Worm (Caenorhabditis elegans) whole organism, young adult: Measurements from ENCODE around the gene Y43F8B.2.

Source experiments
- B0035.1 ChIP-seq: sonication (generic microtip); optimal IDR thresholded peaks from 2 replicates; lab custom pipeline; 2016; ENCODE audit warnings: missing genetic modification characterization, mild to moderate bottlenecking, missing compliant biosample characterization, missing genotype, missing genetic modification reagents
- D2030.7 ChIP-seq: fragments of 200-800 bp; sonication (Bioruptor generic); IDR thresholded peaks from 2 replicates; pipeline ENCODE4 v1.3.6; 2022; ENCODE audit warnings: missing genetic modification reagents, missing genetic modification characterization, missing compliant biosample characterization
- F22D6.2 ChIP-seq: sonication (generic microtip); optimal IDR thresholded peaks from 2 replicates; lab custom pipeline; 2016; ENCODE audit warnings: mild to moderate bottlenecking, missing genetic modification characterization, missing compliant biosample characterization
- F23B12.7 ChIP-seq: sonication (generic microtip); optimal IDR thresholded peaks from 2 replicates; lab custom pipeline; 2017; ENCODE audit warnings: missing genetic modification characterization, mild to moderate bottlenecking, missing compliant biosample characterization, antibody characterized with exemption, moderate library complexity; ENCODE audit not compliant: insufficient read depth
- F49E8.2 ChIP-seq: sonication (generic microtip); optimal IDR thresholded peaks from 3 replicates; lab custom pipeline; 2017; ENCODE audit warnings: missing genetic modification characterization, mild to moderate bottlenecking, missing compliant biosample characterization, antibody characterized with exemption, moderate library complexity; ENCODE audit not compliant: insufficient read depth
- F55B11.4 ChIP-seq: sonication (generic microtip); optimal IDR thresholded peaks from 2 replicates; lab custom pipeline; 2016; ENCODE audit warnings: missing compliant biosample characterization, missing genetic modification characterization, borderline replicate concordance; ENCODE audit not compliant: insufficient read depth
- F57C9.4 ChIP-seq: sonication (generic microtip); optimal IDR thresholded peaks from 2 replicates; lab custom pipeline; 2017; ENCODE audit warnings: mild to moderate bottlenecking, missing genetic modification characterization, missing compliant biosample characterization
- T07F8.4 ChIP-seq: sonication (generic microtip); optimal IDR thresholded peaks from 2 replicates; lab custom pipeline; 2016; ENCODE audit warnings: mild to moderate bottlenecking, missing genetic modification characterization, moderate library complexity, missing compliant biosample characterization
- Y53F4B.3 ChIP-seq: fragments of 200-800 bp; sonication (Bioruptor generic); IDR thresholded peaks from 2 replicates; pipeline ENCODE4 v1.3.6; 2022; ENCODE audit warnings: missing genetic modification reagents, missing genetic modification characterization, missing compliant biosample characterization
- Y67H2A.10 ChIP-seq: fragments of 200-800 bp; sonication (Bioruptor generic); conservative IDR thresholded peaks from 2 replicates; pipeline ENCODE4 v1.3.6; 2022; ENCODE audit warnings: missing genetic modification reagents, missing genetic modification characterization, missing compliant biosample characterization
- Y95B8A.8 ChIP-seq: fragments of 200-800 bp; sonication (Bioruptor generic); IDR thresholded peaks from 2 replicates; pipeline ENCODE4 v1.3.6; 2022; ENCODE audit warnings: missing genetic modification reagents, missing genetic modification characterization, missing compliant biosample characterization
- atf-7 ChIP-seq: sonication (generic microtip); optimal IDR thresholded peaks from 2 replicates; lab custom pipeline; 2017; ENCODE audit warnings: mild to moderate bottlenecking, missing genetic modification characterization, missing compliant biosample characterization
- attf-5 ChIP-seq: fragments of 200-800 bp; sonication (Bioruptor generic); optimal IDR thresholded peaks from 2 replicates; lab custom pipeline; 2018; ENCODE audit warnings: mild to moderate bottlenecking, missing genetic modification characterization, missing compliant biosample characterization
- bed-2 ChIP-seq: fragments of 200-800 bp; sonication (Bioruptor generic); IDR thresholded peaks from 2 replicates; pipeline ENCODE4 v1.3.6; 2022; ENCODE audit warnings: missing genetic modification reagents, missing genetic modification characterization, missing compliant biosample characterization
- ccch-3 ChIP-seq: fragments of 200-800 bp; sonication (Bioruptor generic); optimal IDR thresholded peaks from 2 replicates; lab custom pipeline; 2018; ENCODE audit warnings: mild to moderate bottlenecking, missing genetic modification characterization, missing compliant biosample characterization
- cebp-2 ChIP-seq: fragments of 200-800 bp; sonication (Bioruptor generic); IDR thresholded peaks from 2 replicates; pipeline ENCODE4 v1.3.6; 2022; ENCODE audit warnings: missing genetic modification characterization, missing compliant biosample characterization
- ceh-100 ChIP-seq: fragments of 200-800 bp; sonication (Bioruptor generic); IDR thresholded peaks from 2 replicates; pipeline ENCODE4 v1.3.6; 2022; ENCODE audit warnings: missing genetic modification reagents, missing genetic modification characterization, missing compliant biosample characterization
- ceh-27 ChIP-seq: fragments of 200-800 bp; sonication (Bioruptor generic); optimal IDR thresholded peaks from 2 replicates; lab custom pipeline; 2018; ENCODE audit warnings: mild to moderate bottlenecking, missing genetic modification characterization, moderate library complexity, missing compliant biosample characterization
- ceh-58 ChIP-seq: fragments of 200-800 bp; sonication (Bioruptor generic); IDR thresholded peaks from 2 replicates; pipeline ENCODE4 v1.3.6; 2022; ENCODE audit warnings: missing genetic modification characterization, missing compliant biosample characterization
- dpl-1 ChIP-seq: fragments of 150-350 bp; optimal IDR thresholded peaks from 2 replicates; lab custom pipeline; 2014; ENCODE audit warnings: missing biosample characterization, missing genetic modification reagents, missing genetic modification characterization
- egl-44 ChIP-seq: fragments of 200-800 bp; sonication (Bioruptor generic); IDR thresholded peaks from 2 replicates; pipeline ENCODE4 v1.3.6; 2022; ENCODE audit warnings: missing genetic modification reagents, missing genetic modification characterization, missing compliant biosample characterization
- egrh-3 ChIP-seq: fragments of 200-800 bp; sonication (Bioruptor generic); IDR thresholded peaks from 2 replicates; pipeline ENCODE4 v1.3.6; 2022; ENCODE audit warnings: missing genetic modification reagents, missing genetic modification characterization, missing compliant biosample characterization
- fkh-3 ChIP-seq: sonication (generic microtip); optimal IDR thresholded peaks from 2 replicates; lab custom pipeline; 2016; ENCODE audit warnings: mild to moderate bottlenecking, missing genetic modification characterization, missing compliant biosample characterization
- gei-17 ChIP-seq: fragments of 200-800 bp; sonication (Bioruptor generic); optimal IDR thresholded peaks from 2 replicates; lab custom pipeline; 2018; ENCODE audit warnings: mild to moderate bottlenecking, missing genetic modification characterization, missing compliant biosample characterization
- hmg-20 ChIP-seq: fragments of 200-800 bp; sonication (Bioruptor generic); IDR thresholded peaks from 2 replicates; pipeline ENCODE4 v1.3.6; 2022; ENCODE audit warnings: missing genetic modification reagents, missing genetic modification characterization, missing compliant biosample characterization
- let-607 ChIP-seq, 2 experiments: fragments of 200-800 bp in 1 of 2; sonication (Bioruptor generic) in 1 of 2; sonication (generic microtip) in 1 of 2; optimal IDR thresholded peaks; 2 replicates each; lab custom pipeline; 2016 to 2018; ENCODE audit warnings: mild to moderate bottlenecking in 2 of 2, missing compliant biosample characterization in 2 of 2, missing genetic modification characterization in 2 of 2, moderate library complexity in 2 of 2, missing genotype in 1 of 2
- madf-6 ChIP-seq: fragments of 200-800 bp; sonication (Bioruptor generic); IDR thresholded peaks from 2 replicates; pipeline ENCODE4 v1.3.6; 2022; ENCODE audit warnings: missing genetic modification reagents, missing genetic modification characterization, missing compliant biosample characterization
- madf-8 ChIP-seq: fragments of 200-800 bp; sonication (Bioruptor generic); conservative IDR thresholded peaks from 2 replicates; pipeline ENCODE4 v1.3.6; 2022; ENCODE audit warnings: missing genetic modification reagents, missing genetic modification characterization, missing compliant biosample characterization
- mes-4 ChIP-seq: sonication (generic microtip); optimal IDR thresholded peaks from 2 replicates; lab custom pipeline; 2016; ENCODE audit warnings: missing genotype, missing genetic modification characterization, missing compliant biosample characterization
- nfya-1 ChIP-seq: sonication (generic microtip); optimal IDR thresholded peaks from 2 replicates; lab custom pipeline; 2017; ENCODE audit warnings: antibody characterized with exemption, missing compliant biosample characterization, missing genetic modification characterization, borderline replicate concordance; ENCODE audit not compliant: insufficient read depth
- nfya-2 ChIP-seq: fragments of 200-800 bp; sonication (Bioruptor generic); IDR thresholded peaks from 2 replicates; pipeline ENCODE4 v1.3.6; 2022; ENCODE audit warnings: missing genetic modification reagents, missing genetic modification characterization, missing compliant biosample characterization
- nhr-179 ChIP-seq: sonication (generic microtip); optimal IDR thresholded peaks from 2 replicates; lab custom pipeline; 2016; ENCODE audit warnings: mild to moderate bottlenecking, missing genetic modification characterization, missing compliant biosample characterization
- nhr-27 ChIP-seq: fragments of 200-800 bp; sonication (Bioruptor generic); optimal IDR thresholded peaks from 2 replicates; lab custom pipeline; 2018; ENCODE audit warnings: mild to moderate bottlenecking, missing genetic modification characterization, moderate library complexity, missing compliant biosample characterization
- rcor-1 ChIP-seq: fragments of 200-800 bp; sonication (Bioruptor generic); IDR thresholded peaks from 2 replicates; pipeline ENCODE4 v1.3.6; 2022; ENCODE audit warnings: missing genetic modification reagents, missing genetic modification characterization, missing compliant biosample characterization
- repo-1 ChIP-seq: sonication (generic microtip); optimal IDR thresholded peaks from 2 replicates; lab custom pipeline; 2017; ENCODE audit warnings: mild to moderate bottlenecking, missing genetic modification characterization, missing compliant biosample characterization
- sdz-38 ChIP-seq: sonication (generic microtip); optimal IDR thresholded peaks from 2 replicates; lab custom pipeline; 2016; ENCODE audit warnings: missing genotype, missing genetic modification characterization, missing compliant biosample characterization
- snpc-1.1 ChIP-seq: sonication (generic microtip); optimal IDR thresholded peaks from 2 replicates; lab custom pipeline; 2017; ENCODE audit warnings: missing genetic modification characterization, mild to moderate bottlenecking, missing compliant biosample characterization, antibody characterized with exemption, moderate library complexity, missing genotype, missing genetic modification reagents; ENCODE audit not compliant: insufficient read depth
- snpc-1.3 ChIP-seq: sonication (generic microtip); optimal IDR thresholded peaks from 2 replicates; lab custom pipeline; 2017; ENCODE audit warnings: missing genetic modification characterization, mild to moderate bottlenecking, missing compliant biosample characterization, antibody characterized with exemption, moderate library complexity, missing genotype, missing genetic modification reagents; ENCODE audit not compliant: insufficient read depth
- snpc-4 ChIP-seq, 5 experiments: fragments of 150-350 bp in 1 of 5; sonication (generic microtip) in 4 of 5; optimal IDR thresholded peaks; 2 replicates each; lab custom pipeline; 2014 to 2018; ENCODE audit warnings: missing genetic modification characterization in 5 of 5, missing biosample characterization in 3 of 5, antibody characterized with exemption in 2 of 5, mild to moderate bottlenecking in 2 of 5, missing compliant biosample characterization in 2 of 5, missing genotype in 2 of 5, moderate library complexity in 2 of 5, missing genetic modification reagents in 1 of 5
- somi-1 ChIP-seq: fragments of 200-800 bp; sonication (Bioruptor generic); optimal IDR thresholded peaks from 2 replicates; lab custom pipeline; 2018; ENCODE audit warnings: mild to moderate bottlenecking, missing genetic modification characterization, missing compliant biosample characterization
- sptf-2 ChIP-seq: fragments of 200-800 bp; sonication (Bioruptor generic); optimal IDR thresholded peaks from 2 replicates; lab custom pipeline; 2018; ENCODE audit warnings: mild to moderate bottlenecking, missing genetic modification characterization, missing compliant biosample characterization
- tbp1 ChIP-seq: fragments of 200-800 bp; sonication (Bioruptor generic); optimal IDR thresholded peaks from 2 replicates; lab custom pipeline; 2018; ENCODE audit warnings: mild to moderate bottlenecking, missing genetic modification characterization, missing compliant biosample characterization
- tlf-1 ChIP-seq: fragments of 200-800 bp; sonication (Bioruptor generic); optimal IDR thresholded peaks from 2 replicates; lab custom pipeline; 2018; ENCODE audit warnings: mild to moderate bottlenecking, missing genetic modification characterization, missing compliant biosample characterization
- zfh-2 ChIP-seq: fragments of 200-800 bp; sonication (Bioruptor generic); conservative IDR thresholded peaks from 2 replicates; pipeline ENCODE4 v1.3.6; 2022; ENCODE audit warnings: missing genetic modification reagents, missing genetic modification characterization, missing compliant biosample characterization
- ztf-22 ChIP-seq: fragments of 200-800 bp; sonication (Bioruptor generic); optimal IDR thresholded peaks from 2 replicates; lab custom pipeline; 2018; ENCODE audit warnings: mild to moderate bottlenecking, missing genetic modification characterization, moderate library complexity, missing compliant biosample characterization
- ztf-6 ChIP-seq: fragments of 200-800 bp; sonication (Bioruptor generic); IDR thresholded peaks from 2 replicates; pipeline ENCODE4 v1.3.6; 2022; ENCODE audit warnings: missing genetic modification reagents, missing genetic modification characterization, missing compliant biosample characterization

The Y43F8B.2 gene

ce11 chrV:19522551-19523137, 10.3 kb downstream of the Y43F8B.2 start:
- peak; percentile 35; the same call in 1 of the 2 replicates for TF ChIP-seq ceh-100 (GFP tag; lab: Robert Waterston, UW)
- peak; percentile 45 for TF ChIP-seq tlf-1 (GFP tag; lab: Kevin White, UChicago)
- no peak for TF ChIP-seq hmg-20
- TF ChIP-seq ztf-22 (GFP tag; lab: Kevin White, UChicago) = peak; percentile 91
- TF ChIP-seq ceh-58 (GFP tag; lab: Robert Waterston, UW) = 0 out of 2 replicates have a peak, but pooled peaks have one; percentile 68
- TF ChIP-seq let-607 (tag; optimal IDR thresholded peaks at IDR 0.05; lab: Kevin White, UChicago) = peak in 1 of 2 experiments; percentile 63
- no peak for TF ChIP-seq snpc-1.3
- peak; percentile 82 for TF ChIP-seq gei-17 (GFP tag; lab: Kevin White, UChicago)
- TF ChIP-seq sptf-2 (GFP tag; lab: Kevin White, UChicago) = no peak
- TF ChIP-seq mes-4 (tag; lab: Kevin White, UChicago) = no peak
- no peak for TF ChIP-seq nfya-1 (tag; lab: Kevin White, UChicago)
- no peak for TF ChIP-seq nhr-27 (tag; lab: Kevin White, UChicago)
- peak; percentile 33; the same call in 1 of the 2 replicates for TF ChIP-seq egrh-3 (GFP tag; lab: Robert Waterston, UW)
- no peak for TF ChIP-seq Y53F4B.3 (GFP tag; lab: Robert Waterston, UW)
- no peak for TF ChIP-seq F49E8.2
- TF ChIP-seq B0035.1 (tag; lab: Kevin White, UChicago) = no peak
- no peak for TF ChIP-seq F55B11.4 (tag; lab: Kevin White, UChicago)
- TF ChIP-seq Y67H2A.10 (GFP tag; lab: Robert Waterston, UW) = no peak
- no peak for TF ChIP-seq ccch-3 (GFP tag; lab: Kevin White, UChicago)
- no peak for TF ChIP-seq sdz-38
- TF ChIP-seq D2030.7 (GFP tag; lab: Robert Waterston, UW) = no peak
- TF ChIP-seq madf-8 (GFP tag; lab: Robert Waterston, UW) = no peak
- TF ChIP-seq ceh-27 (GFP tag; lab: Kevin White, UChicago) = peak; percentile 69
- no peak for TF ChIP-seq nhr-179 (tag; lab: Kevin White, UChicago)
- TF ChIP-seq ztf-6 (GFP tag; lab: Robert Waterston, UW) = no peak; the same call in 1 of the 2 replicates
- TF ChIP-seq attf-5 (GFP tag; lab: Kevin White, UChicago) = peak; percentile 63
- no peak for TF ChIP-seq F23B12.7 (tag; lab: Kevin White, UChicago)
- TF ChIP-seq snpc-1.1 (tag; lab: Kevin White, UChicago) = no peak
- TF ChIP-seq zfh-2 (GFP tag; lab: Robert Waterston, UW) = peak; percentile 95
- peak; percentile 60; the same call in 1 of the 2 replicates for TF ChIP-seq rcor-1 (GFP tag; lab: Robert Waterston, UW)
- peak; percentile 100 for TF ChIP-seq atf-7
- TF ChIP-seq Y95B8A.8 (GFP tag; lab: Robert Waterston, UW) = no peak
- TF ChIP-seq fkh-3 = peak; percentile 41
- peak; percentile 38; the same call in 1 of the 2 replicates for TF ChIP-seq madf-6 (GFP tag; lab: Robert Waterston, UW)
- TF ChIP-seq egl-44 (GFP tag; lab: Robert Waterston, UW) = peak; percentile 56; the same call in 1 of the 2 replicates
- TF ChIP-seq dpl-1 (GFP tag; lab: Kevin White, UChicago) = no peak
- TF ChIP-seq bed-2 (GFP tag; lab: Robert Waterston, UW) = no peak
- no peak for TF ChIP-seq nfya-2
- peak; percentile 34 for TF ChIP-seq T07F8.4 (tag; lab: Kevin White, UChicago)
- no peak for TF ChIP-seq F57C9.4
- no peak for TF ChIP-seq cebp-2 (GFP tag; lab: Robert Waterston, UW)
- TF ChIP-seq somi-1 (GFP tag; lab: Kevin White, UChicago) = peak; percentile 93
- peak; percentile 0 for TF ChIP-seq F22D6.2 (tag; lab: Kevin White, UChicago)
- peak; percentile 68 for TF ChIP-seq tbp1 (GFP tag; lab: Kevin White, UChicago)
- TF ChIP-seq repo-1 (tag; lab: Kevin White, UChicago) = peak; percentile 66
- TF ChIP-seq snpc-4 (GFP tag; optimal IDR thresholded peaks at IDR 0.05; lab: Kevin White, UChicago) = no peak
- peak in 2 of 4 experiments; percentile 56 to 60 for TF ChIP-seq snpc-4 (tag; optimal IDR thresholded peaks at IDR 0.05; lab: Kevin White, UChicago)
